Worm (Caenorhabditis elegans) whole organism, L4 larva: ENCODE results near the gene T09B9.5.
A peak's percentile ranks its signal among the peaks of the same experiment; 100 is the strongest.

Source experiments
- F26F4.8 ChIP-seq: fragments of 200-800 bp; sonication (Bioruptor generic); conservative IDR thresholded peaks from 2 replicates; pipeline ENCODE4 v1.3.6; 2022; ENCODE audit warnings: missing genetic modification characterization, missing compliant biosample characterization
- F49E8.2 ChIP-seq: sonication (generic microtip); optimal IDR thresholded peaks from 2 replicates; lab custom pipeline; 2016; ENCODE audit warnings: missing compliant biosample characterization, mild to moderate bottlenecking, missing genetic modification characterization, borderline replicate concordance
- T20F7.1 ChIP-seq: fragments of 200-800 bp; sonication (Bioruptor generic); optimal IDR thresholded peaks from 2 replicates; lab custom pipeline; 2018; ENCODE audit warnings: mild to moderate bottlenecking, missing genetic modification characterization, missing compliant biosample characterization
- T26A8.4 ChIP-seq: fragments of 200-800 bp; sonication (Bioruptor generic); IDR thresholded peaks from 2 replicates; pipeline ENCODE4 v1.3.6; 2022; ENCODE audit warnings: missing genetic modification characterization, missing compliant biosample characterization
- Y105C5A.15 ChIP-seq: fragments of 200-800 bp; sonication (Bioruptor generic); IDR thresholded peaks from 2 replicates; pipeline ENCODE4 v1.3.6; 2022; ENCODE audit warnings: missing genetic modification characterization, missing compliant biosample characterization
- Y5F2A.4 ChIP-seq: fragments of 200-800 bp; sonication (Bioruptor generic); optimal IDR thresholded peaks from 2 replicates; lab custom pipeline; 2018; ENCODE audit warnings: mild to moderate bottlenecking, missing genetic modification characterization, missing compliant biosample characterization
- ZK546.5 ChIP-seq, 2 experiments: sonication (generic microtip); optimal IDR thresholded peaks; 2 replicates each; lab custom pipeline; 2017; ENCODE audit warnings: missing biosample characterization in 2 of 2, missing genetic modification characterization in 2 of 2
- aha-1 ChIP-seq: fragments of 150-350 bp; peaks from one replicate; lab custom pipeline; 2014; ENCODE audit warnings: missing biosample characterization, missing genetic modification characterization
- aly-2 ChIP-seq: sonication (generic microtip); optimal IDR thresholded peaks from 2 replicates; lab custom pipeline; 2018; ENCODE audit warnings: missing biosample characterization, missing genetic modification characterization
- arid-1 ChIP-seq: fragments of 200-800 bp; sonication (Bioruptor generic); conservative IDR thresholded peaks from 2 replicates; pipeline ENCODE4 v1.3.6; 2022; ENCODE audit warnings: missing genetic modification reagents, missing genetic modification characterization, missing compliant biosample characterization
- attf-4 ChIP-seq: sonication (generic microtip); optimal IDR thresholded peaks from 3 replicates; lab custom pipeline; 2017; ENCODE audit warnings: missing biosample characterization, missing genetic modification characterization
- ceh-20 ChIP-seq: fragments of 200-800 bp; sonication (Bioruptor generic); IDR thresholded peaks from 2 replicates; pipeline ENCODE4 v1.3.6; 2022; ENCODE audit warnings: missing genetic modification reagents, missing genetic modification characterization, missing compliant biosample characterization
- ceh-44 ChIP-seq: fragments of 200-800 bp; sonication (Bioruptor generic); IDR thresholded peaks from 2 replicates; pipeline ENCODE4 v1.3.6; 2022; ENCODE audit warnings: missing genetic modification reagents, missing genetic modification characterization, missing compliant biosample characterization
- ceh-82 ChIP-seq: sonication (generic microtip); optimal IDR thresholded peaks from 2 replicates; lab custom pipeline; 2017; ENCODE audit warnings: missing biosample characterization, missing genetic modification characterization
- daf-16 ChIP-seq, 3 experiments: sonication (generic microtip); optimal IDR thresholded peaks; 2 replicates each; lab custom pipeline; 2016 to 2017; ENCODE audit warnings: missing genetic modification characterization in 3 of 3, missing genetic modification reagents in 3 of 3, mild to moderate bottlenecking in 2 of 3, missing compliant biosample characterization in 2 of 3, missing biosample characterization in 1 of 3, moderate library complexity in 1 of 3
- daf-19 ChIP-seq: fragments of 200-800 bp; sonication (Bioruptor generic); conservative IDR thresholded peaks from 2 replicates; pipeline ENCODE4 v1.3.6; 2022; ENCODE audit warnings: missing genetic modification characterization, missing compliant biosample characterization
- dmd-9 ChIP-seq: fragments of 200-800 bp; sonication (Bioruptor generic); IDR thresholded peaks from 2 replicates; pipeline ENCODE4 v1.3.6; 2022; ENCODE audit warnings: missing genetic modification reagents, missing genetic modification characterization, missing compliant biosample characterization
- gei-8 ChIP-seq: fragments of 200-800 bp; sonication (Bioruptor generic); optimal IDR thresholded peaks from 2 replicates; lab custom pipeline; 2018; ENCODE audit warnings: mild to moderate bottlenecking, missing genetic modification characterization, missing compliant biosample characterization
- hlh-30 ChIP-seq: sonication (generic microtip); optimal IDR thresholded peaks from 2 replicates; lab custom pipeline; 2017; ENCODE audit warnings: antibody characterized with exemption, mild to moderate bottlenecking, missing genetic modification characterization, missing compliant biosample characterization; ENCODE audit not compliant: insufficient read depth
- hmg-1.1 ChIP-seq: fragments of 200-800 bp; sonication (Bioruptor generic); IDR thresholded peaks from 2 replicates; pipeline ENCODE4 v1.3.6; 2022; ENCODE audit warnings: missing genetic modification reagents, missing genetic modification characterization, missing compliant biosample characterization
- lin-13 ChIP-seq: fragments of 150-350 bp; optimal IDR thresholded peaks from 2 replicates; lab custom pipeline; 2014; ENCODE audit warnings: missing biosample characterization, missing genetic modification reagents, missing genetic modification characterization
- lin-15B ChIP-seq: fragments of 150-350 bp; sonication (generic microtip); optimal IDR thresholded peaks from 3 replicates; lab custom pipeline; 2014; ENCODE audit warnings: missing biosample characterization, missing genetic modification characterization
- lin-29 ChIP-seq: fragments of 200-800 bp; sonication (Bioruptor generic); IDR thresholded peaks from 2 replicates; pipeline ENCODE4 v1.3.6; 2022; ENCODE audit warnings: missing genetic modification reagents, missing genetic modification characterization, missing compliant biosample characterization
- lir-3 ChIP-seq: sonication (generic microtip); optimal IDR thresholded peaks from 2 replicates; lab custom pipeline; 2016; ENCODE audit warnings: mild to moderate bottlenecking, missing genetic modification characterization, missing compliant biosample characterization
- lsy-2 ChIP-seq, 2 experiments: fragments of 150-350 bp in 1 of 2; sonication (generic microtip) in 1 of 2; optimal IDR thresholded peaks; 2 replicates each; lab custom pipeline; 2014 to 2017; ENCODE audit warnings: missing biosample characterization in 2 of 2, missing genetic modification characterization in 2 of 2
- madf-5 ChIP-seq, 2 experiments: fragments of 200-800 bp; sonication (Bioruptor generic); IDR thresholded peaks; 2 replicates each; pipeline ENCODE4 v1.3.6; 2022; ENCODE audit warnings: missing compliant biosample characterization in 2 of 2, missing genetic modification characterization in 2 of 2
- madf-9 ChIP-seq: fragments of 200-800 bp; sonication (Bioruptor generic); conservative IDR thresholded peaks from 2 replicates; pipeline ENCODE4 v1.3.6; 2022; ENCODE audit warnings: missing genetic modification reagents, missing genetic modification characterization, missing compliant biosample characterization
- mdl-1 ChIP-seq, 2 experiments: fragments of 150-350 bp in 1 of 2; sonication (generic microtip) in 1 of 2; optimal IDR thresholded peaks; 2 replicates each; lab custom pipeline; 2014 to 2017; ENCODE audit warnings: missing biosample characterization in 2 of 2, missing genetic modification characterization in 2 of 2
- mes-2 ChIP-seq: sonication (generic microtip); optimal IDR thresholded peaks from 2 replicates; lab custom pipeline; 2016; ENCODE audit warnings: missing genotype, mild to moderate bottlenecking, missing genetic modification characterization, missing compliant biosample characterization; ENCODE audit not compliant: poor library complexity, severe bottlenecking
- nhr-102 ChIP-seq: sonication (generic microtip); optimal IDR thresholded peaks from 2 replicates; lab custom pipeline; 2016; ENCODE audit warnings: mild to moderate bottlenecking, missing genetic modification characterization, moderate library complexity, missing compliant biosample characterization
- nhr-237 ChIP-seq: sonication (generic microtip); optimal IDR thresholded peaks from 2 replicates; lab custom pipeline; 2017; ENCODE audit warnings: missing biosample characterization, missing genetic modification characterization
- nhr-28 ChIP-seq: fragments of 150-350 bp; optimal IDR thresholded peaks from 2 replicates; lab custom pipeline; 2014; ENCODE audit warnings: missing biosample characterization, missing genetic modification characterization
- nhr-41 ChIP-seq: fragments of 200-800 bp; sonication (Bioruptor generic); IDR thresholded peaks from 2 replicates; pipeline ENCODE4 v1.3.6; 2022; ENCODE audit warnings: missing genetic modification reagents, missing genetic modification characterization, missing compliant biosample characterization
- nhr-6 ChIP-seq: fragments of 150-350 bp; optimal IDR thresholded peaks from 2 replicates; lab custom pipeline; 2014; ENCODE audit warnings: missing biosample characterization, missing genetic modification characterization
- nhr-77 ChIP-seq: fragments of 150-350 bp; optimal IDR thresholded peaks from 2 replicates; lab custom pipeline; 2014; ENCODE audit warnings: missing biosample characterization, missing genetic modification characterization
- php-3 ChIP-seq: fragments of 200-800 bp; sonication (Bioruptor generic); IDR thresholded peaks from 2 replicates; pipeline ENCODE4 v1.3.6; 2022; ENCODE audit warnings: missing genetic modification reagents, missing genetic modification characterization, missing compliant biosample characterization
- pqm-1 ChIP-seq: sonication (generic microtip); optimal IDR thresholded peaks from 2 replicates; lab custom pipeline; 2017; ENCODE audit warnings: missing biosample characterization, missing genetic modification characterization
- saeg-2 ChIP-seq: fragments of 200-800 bp; sonication (Bioruptor generic); IDR thresholded peaks from 2 replicates; pipeline ENCODE4 v1.3.6; 2022; ENCODE audit warnings: missing genetic modification reagents, missing genetic modification characterization, missing compliant biosample characterization
- sdz-12 ChIP-seq: fragments of 200-800 bp; sonication (Bioruptor generic); optimal IDR thresholded peaks from 2 replicates; lab custom pipeline; 2018; ENCODE audit warnings: mild to moderate bottlenecking, missing genetic modification characterization, missing compliant biosample characterization
- skn-1 ChIP-seq: fragments of 150-350 bp; optimal IDR thresholded peaks from 2 replicates; lab custom pipeline; 2014; ENCODE audit warnings: missing biosample characterization, missing genetic modification characterization
- snpc-4 ChIP-seq: fragments of 150-350 bp; optimal IDR thresholded peaks from 2 replicates; lab custom pipeline; 2014; ENCODE audit warnings: missing biosample characterization, missing genetic modification characterization
- tag-97 ChIP-seq: fragments of 200-800 bp; sonication (Bioruptor generic); IDR thresholded peaks from 2 replicates; pipeline ENCODE4 v1.3.6; 2022; ENCODE audit warnings: missing genetic modification characterization, missing compliant biosample characterization
- vab-7 ChIP-seq: fragments of 200-800 bp; sonication (Bioruptor generic); IDR thresholded peaks from 2 replicates; pipeline ENCODE4 v1.3.6; 2022; ENCODE audit warnings: missing genetic modification reagents, missing genetic modification characterization, missing compliant biosample characterization
- zip-11 ChIP-seq: fragments of 200-800 bp; sonication (Bioruptor generic); IDR thresholded peaks from 2 replicates; pipeline ENCODE4 v1.3.6; 2022; ENCODE audit warnings: missing genetic modification characterization, missing compliant biosample characterization
- ztf-11 ChIP-seq: fragments of 150-350 bp; optimal IDR thresholded peaks from 2 replicates; lab custom pipeline; 2014; ENCODE audit warnings: missing biosample characterization, missing genetic modification characterization
- ztf-7 ChIP-seq: fragments of 150-350 bp; optimal IDR thresholded peaks from 2 replicates; lab custom pipeline; 2014; ENCODE audit warnings: missing biosample characterization, missing genetic modification characterization

Gene T09B9.5

DNA sequence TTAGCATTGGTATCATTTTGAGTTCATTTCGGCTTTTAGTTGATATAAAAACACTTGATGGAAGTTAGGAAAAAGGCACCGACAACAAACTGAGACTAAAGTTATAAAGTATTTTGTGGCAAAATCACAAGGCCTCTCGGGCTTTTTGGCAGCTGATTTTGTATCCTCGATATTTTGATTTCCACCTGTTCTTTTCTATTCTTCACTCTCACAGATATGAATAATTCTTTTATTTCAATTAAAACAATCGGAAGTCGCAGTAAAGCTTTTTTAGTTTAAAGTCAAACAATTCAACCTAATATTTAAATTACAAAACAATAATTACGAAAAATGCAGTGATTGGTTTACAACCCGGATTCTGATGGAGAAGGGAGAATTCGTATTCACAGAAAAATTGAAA is 16.3 kb upstream of the T09B9.5 start, which contains the start of gene T09B9.3:
T09B9.3 (minus strand) TSS at position 101 of the 400 bp plus-strand sequence.
- no peak for TF ChIP-seq ceh-20 (GFP tag; lab: Robert Waterston, UW)

DNA sequence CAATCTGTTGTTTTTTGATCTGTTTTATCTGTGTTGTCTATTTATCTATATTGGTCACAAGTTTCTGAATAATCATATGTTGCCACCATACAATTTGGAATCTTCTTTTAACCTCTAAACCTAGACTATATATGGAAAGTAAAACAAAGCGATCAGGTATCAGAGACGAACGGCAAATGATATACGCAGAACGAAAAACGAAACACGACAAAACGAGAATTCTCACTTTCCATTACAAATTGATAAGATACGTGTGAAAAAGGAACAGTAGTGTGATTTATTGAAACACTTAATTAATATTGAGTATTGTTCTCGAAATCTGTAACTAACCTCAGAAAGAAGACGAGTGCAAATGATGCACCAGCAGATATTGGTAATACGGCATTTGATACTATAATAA is 13.7 kb upstream of the T09B9.5 start:
- TF ChIP-seq nhr-237 (tag; lab: Kevin White, UChicago) (no peak), hlh-30 (tag; lab: Kevin White, UChicago) (peak; percentile 36)

DNA sequence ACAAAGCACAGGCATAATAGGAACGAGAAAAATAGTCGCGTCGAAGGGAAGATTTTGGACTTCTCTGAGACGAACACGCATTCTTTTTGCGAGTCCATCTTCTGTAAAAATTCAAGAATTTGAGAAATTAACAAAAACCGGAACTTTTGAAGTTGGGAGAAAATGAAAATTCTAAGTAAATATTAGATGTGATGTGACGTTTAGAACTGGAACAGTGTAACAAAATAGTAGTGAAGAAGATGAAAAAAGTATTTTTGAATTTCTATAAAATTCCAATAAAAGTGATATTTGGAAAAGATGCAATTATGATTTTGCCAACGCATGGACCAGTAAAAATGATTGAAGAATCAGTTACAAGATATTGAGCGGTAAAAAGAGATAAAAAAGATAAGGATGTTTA is 12.8 kb upstream of the T09B9.5 start, which contains the start of gene slc-17.9:
slc-17.9 (minus strand) TSS at position 101 of the 400 bp plus-strand sequence.
- TF ChIP-seq nhr-77 (tag; lab: Kevin White, UChicago) (no peak), ztf-7 (tag; lab: Kevin White, UChicago) (no peak)

DNA sequence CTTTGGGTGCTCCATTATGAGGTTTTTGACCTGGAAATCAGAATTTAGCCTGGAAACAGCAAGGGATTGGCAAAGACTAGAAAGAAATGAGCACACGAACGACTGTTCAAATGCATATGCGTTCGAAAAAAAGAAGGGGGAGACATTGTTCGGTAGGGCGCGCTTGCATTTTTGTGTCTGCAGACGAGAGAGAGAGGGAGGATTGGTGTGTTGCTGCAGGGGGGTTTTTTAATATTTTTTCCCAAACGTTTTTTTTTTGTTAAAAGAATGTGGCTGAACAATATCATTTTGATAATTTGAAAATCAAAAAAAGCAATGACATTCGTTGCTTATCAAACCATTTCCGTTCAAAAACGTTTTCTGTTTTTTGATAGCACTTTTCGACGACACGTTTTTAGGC is 3.3 kb upstream of the T09B9.5 start, which contains the start of gene T09B9.4:
T09B9.4 (minus strand) TSS at position 30 of the 400 bp plus-strand sequence.
- TF ChIP-seq snpc-4 (tag; lab: Kevin White, UChicago) (no peak), skn-1 (tag; lab: Kevin White, UChicago) (no peak), madf-9 (GFP tag; lab: Robert Waterston, UW) (no peak), gei-8 (GFP tag; lab: Kevin White, UChicago) (no peak), T26A8.4 (no peak), ZK546.5 (tag; optimal IDR thresholded peaks at IDR 0.05; lab: Kevin White, UChicago) (no peak), nhr-41 (GFP tag; lab: Robert Waterston, UW) (no peak), tag-97 (no peak), ceh-82 (tag; lab: Kevin White, UChicago) (no peak), daf-16 (GFP tag; optimal IDR thresholded peaks at IDR 0.05; lab: Kevin White, UChicago) (no peak), daf-16 (tag; optimal IDR thresholded peaks at IDR 0.05; lab: Kevin White, UChicago) (peak; percentile 21), hmg-1.1 (0 out of 2 replicates have a peak, but pooled peaks have one; percentile 36), F49E8.2 (no peak), nhr-237 (tag; lab: Kevin White, UChicago) (no peak), pqm-1 (peak; percentile 44), mes-2 (tag; lab: Kevin White, UChicago) (no peak), lin-15B (no peak), lsy-2 (tag; optimal IDR thresholded peaks at IDR 0.05; lab: Kevin White, UChicago) (no peak), nhr-28 (tag; lab: Kevin White, UChicago) (peak; percentile 8), aly-2 (tag; lab: Kevin White, UChicago) (no peak), daf-19 (no peak), T20F7.1 (GFP tag; lab: Kevin White, UChicago) (no peak), zip-11 (no peak), attf-4 (no peak), saeg-2 (GFP tag; lab: Robert Waterston, UW) (no peak), nhr-6 (tag; lab: Kevin White, UChicago) (peak; percentile 20), Y5F2A.4 (no peak), ztf-11 (tag; lab: Kevin White, UChicago) (no peak), lin-13 (GFP tag; lab: Kevin White, UChicago) (no peak), madf-5 (GFP tag; IDR thresholded peaks at IDR 0.05; lab: Robert Waterston, UW) (no peak), lin-29 (GFP tag; lab: Robert Waterston, UW) (no peak), F26F4.8 (GFP tag; lab: Robert Waterston, UW) (no peak), sdz-12 (no peak), php-3 (GFP tag; lab: Robert Waterston, UW) (no peak), lir-3 (tag; lab: Kevin White, UChicago) (no peak), Y105C5A.15 (GFP tag; lab: Robert Waterston, UW) (no peak), nhr-102 (no peak), aha-1 (tag; lab: Kevin White, UChicago) (no peak), mdl-1 (tag; optimal IDR thresholded peaks at IDR 0.05; lab: Kevin White, UChicago) (no peak), arid-1 (GFP tag; lab: Robert Waterston, UW) (no peak), hlh-30 (tag; lab: Kevin White, UChicago) (peak; percentile 50), ceh-44 (no peak), vab-7 (GFP tag; lab: Robert Waterston, UW) (no peak), dmd-9 (GFP tag; lab: Robert Waterston, UW) (no peak)
